Fruit fly (Drosophila melanogaster): ENCODE results near the gene CG10000.

- TF ChIP-seq CTCF (optimal IDR thresholded peaks at IDR 0.05), result no peak
- TF ChIP-seq CG8478 (optimal IDR thresholded peaks at IDR 0.05), result no peak
Observed at dm6 chr3R:28756879-28757278, 5.4 kb upstream of the CG10000 start, which contains the start of gene CG9997.

All from S2 (cell line).